Worm (Caenorhabditis elegans) whole organism, L4/young adult: ENCODE results near the gene ard-1.

ENCODE experiments used
- W03F9.2 ChIP-seq: fragments of 150-350 bp; optimal IDR thresholded peaks from 2 replicates; lab custom pipeline; 2014; ENCODE audit warnings: missing biosample characterization, missing genetic modification characterization
- dao-5 ChIP-seq: sonication (generic microtip); optimal IDR thresholded peaks from 2 replicates; lab custom pipeline; 2016; ENCODE audit warnings: missing genotype, missing genetic modification characterization, moderate library complexity, missing compliant biosample characterization
- him-1 ChIP-seq: sonication (generic microtip); optimal IDR thresholded peaks from 2 replicates; lab custom pipeline; 2016; ENCODE audit warnings: missing genotype, missing genetic modification reagents, missing genetic modification characterization, missing compliant biosample characterization

ce11 chrIV:11094974-11095373 lies 36.1 kb upstream of the ard-1 start, which contains the start of gene M7.8:
- TF ChIP-seq him-1 (tag; lab: Kevin White, UChicago) (no peak), W03F9.2 (tag; lab: Kevin White, UChicago) (no peak), dao-5 (tag; lab: Kevin White, UChicago) (no peak)
